Worm (Caenorhabditis elegans) whole organism, early embryonic: Measurements from ENCODE around the gene arrd-15.

Experiments used
- F13C5.2 ChIP-seq: sonication (generic microtip); optimal IDR thresholded peaks from 2 replicates; lab custom pipeline; 2017; ENCODE audit warnings: mild to moderate bottlenecking, missing genetic modification characterization, inconsistent platforms, missing compliant biosample characterization
- aly-1 ChIP-seq: sonication (generic microtip); optimal IDR thresholded peaks from 2 replicates; lab custom pipeline; 2016; ENCODE audit warnings: missing genetic modification characterization, missing compliant biosample characterization
- ama-1 ChIP-seq: fragments of 150-350 bp; optimal IDR thresholded peaks from 2 replicates; lab custom pipeline; 2014
- ceh-13 ChIP-seq: fragments of 200-800 bp; sonication (Bioruptor generic); optimal IDR thresholded peaks from 2 replicates; lab custom pipeline; 2018; ENCODE audit warnings: mild to moderate bottlenecking, missing genetic modification characterization, missing compliant biosample characterization
- ceh-36 ChIP-seq: sonication (generic microtip); optimal IDR thresholded peaks from 2 replicates; lab custom pipeline; 2016; ENCODE audit warnings: missing genetic modification characterization, inconsistent platforms, missing compliant biosample characterization
- ets-7 ChIP-seq: sonication (generic microtip); optimal IDR thresholded peaks from 2 replicates; lab custom pipeline; 2016; ENCODE audit warnings: missing genotype, missing genetic modification characterization, missing compliant biosample characterization
- flt-1 ChIP-seq: fragments of 200-800 bp; sonication (Bioruptor generic); IDR thresholded peaks from 2 replicates; pipeline ENCODE4 v1.3.6; 2022; ENCODE audit warnings: missing genetic modification characterization, missing compliant biosample characterization
- hmbx-1 ChIP-seq: sonication (generic microtip); optimal IDR thresholded peaks from 2 replicates; lab custom pipeline; 2016; ENCODE audit warnings: mild to moderate bottlenecking, missing genetic modification characterization, missing compliant biosample characterization
- pes-1 ChIP-seq: fragments of 200-800 bp; sonication (Bioruptor generic); IDR thresholded peaks from 2 replicates; pipeline ENCODE4 v1.3.6; 2022; ENCODE audit warnings: missing genetic modification reagents, missing genetic modification characterization, missing compliant biosample characterization
- tbx-11 ChIP-seq: fragments of 200-800 bp; sonication (Bioruptor generic); IDR thresholded peaks from 2 replicates; pipeline ENCODE4 v1.3.6; 2022; ENCODE audit warnings: missing genetic modification characterization, missing compliant biosample characterization
- tbx-37 ChIP-seq: fragments of 200-800 bp; sonication (Bioruptor generic); conservative IDR thresholded peaks from 2 replicates; pipeline ENCODE4 v1.3.6; 2022; ENCODE audit warnings: missing genetic modification reagents, missing genetic modification characterization, missing compliant biosample characterization

ce11 chrIII:8971255-8972020, 41.6 kb downstream of the arrd-15 start, which contains the start of the genes eif-3.D and R08D7.4:
- TF ChIP-seq ceh-36: peak; percentile 17
- no peak for TF ChIP-seq ama-1 (lab: Kevin White, UChicago)
- TF ChIP-seq ceh-13 (GFP tag; lab: Kevin White, UChicago): no peak
- TF ChIP-seq pes-1 (GFP tag; lab: Robert Waterston, UW): peak; percentile 70
- peak; percentile 84 for TF ChIP-seq F13C5.2
- TF ChIP-seq hmbx-1: no peak
- TF ChIP-seq flt-1 (GFP tag; lab: Robert Waterston, UW): 0 out of 2 replicates have a peak, but pooled peaks have one; percentile 31
- no peak for TF ChIP-seq tbx-11 (GFP tag; lab: Robert Waterston, UW)
- TF ChIP-seq aly-1 (tag; lab: Kevin White, UChicago): no peak
- peak; percentile 13 for TF ChIP-seq ets-7 (tag; lab: Kevin White, UChicago)
- peak; percentile 61 for TF ChIP-seq tbx-37
